Fruit fly (Drosophila melanogaster) whole organism, adult: ENCODE data around the gene CG42390.

Experiments
- CG11617 ChIP-seq: fragments of 200-800 bp; sonication (Bioruptor generic); optimal IDR thresholded peaks from 2 replicates; lab custom pipeline; 2017; ENCODE audit warnings: mild to moderate bottlenecking, missing biosample characterization, missing genetic modification reagents, missing genetic modification characterization
- CG12768 ChIP-seq: fragments of 200-800 bp; sonication (Bioruptor generic); optimal IDR thresholded peaks from 2 replicates; lab custom pipeline; 2017; ENCODE audit warnings: missing biosample characterization, missing genetic modification characterization, mild to moderate bottlenecking, moderate library complexity, missing genetic modification reagents
- CG14711 ChIP-seq: fragments of 200-800 bp; sonication (Bioruptor generic); optimal IDR thresholded peaks from 2 replicates; lab custom pipeline; 2018; ENCODE audit warnings: missing biosample characterization, mild to moderate bottlenecking, missing genetic modification characterization, moderate library complexity
- CG1620 ChIP-seq: fragments of 200-800 bp; sonication (Bioruptor generic); optimal IDR thresholded peaks from 2 replicates; lab custom pipeline; 2016; ENCODE audit warnings: missing biosample characterization, missing genetic modification characterization
- CG33017 ChIP-seq: fragments of 200-800 bp; sonication (Bioruptor generic); optimal IDR thresholded peaks from 2 replicates; lab custom pipeline; 2018; ENCODE audit warnings: missing biosample characterization, mild to moderate bottlenecking, missing genetic modification characterization, moderate library complexity
- CG5204 ChIP-seq: fragments of 200-800 bp; sonication (Bioruptor generic); optimal IDR thresholded peaks from 2 replicates; lab custom pipeline; 2016; ENCODE audit warnings: missing biosample characterization, missing genetic modification characterization
- CG7045 ChIP-seq: fragments of 200-800 bp; sonication (Bioruptor generic); optimal IDR thresholded peaks from 2 replicates; lab custom pipeline; 2017; ENCODE audit warnings: missing biosample characterization, mild to moderate bottlenecking, missing genetic modification characterization
- CG7101 ChIP-seq: fragments of 200-800 bp; sonication (Bioruptor generic); optimal IDR thresholded peaks from 2 replicates; lab custom pipeline; 2018; ENCODE audit warnings: missing biosample characterization, mild to moderate bottlenecking, missing genetic modification characterization, moderate library complexity
- Clk ChIP-seq: fragments of 200-800 bp; sonication (Bioruptor generic); optimal IDR thresholded peaks from 2 replicates; lab custom pipeline; 2017; ENCODE audit warnings: missing biosample characterization, missing genetic modification characterization
- Crg-1 ChIP-seq: fragments of 200-800 bp; sonication (Bioruptor generic); optimal IDR thresholded peaks from 2 replicates; lab custom pipeline; 2016; ENCODE audit warnings: missing biosample characterization, missing genetic modification characterization
- Hr96 ChIP-seq: fragments of 200-800 bp; sonication (Bioruptor generic); optimal IDR thresholded peaks from 2 replicates; lab custom pipeline; 2016; ENCODE audit warnings: missing biosample characterization, missing genetic modification characterization
- Mnt ChIP-seq: fragments of 200-800 bp; sonication (Bioruptor generic); optimal IDR thresholded peaks from 2 replicates; lab custom pipeline; 2016; ENCODE audit warnings: missing biosample characterization, mild to moderate bottlenecking, missing genetic modification characterization
- bab1 ChIP-seq: fragments of 200-800 bp; sonication (Bioruptor generic); optimal IDR thresholded peaks from 3 replicates; lab custom pipeline; 2019; ENCODE audit warnings: missing biosample characterization, mild to moderate bottlenecking, missing genetic modification characterization, moderate library complexity
- cic ChIP-seq: fragments of 200-800 bp; sonication (Bioruptor generic); optimal IDR thresholded peaks from 2 replicates; lab custom pipeline; 2017; ENCODE audit warnings: missing biosample characterization, mild to moderate bottlenecking, missing genetic modification characterization, moderate library complexity
- cnc ChIP-seq, 2 experiments: fragments of >200 bp; optimal IDR thresholded peaks; 2 replicates each; lab custom pipeline; 2017
- kay ChIP-seq: fragments of 200-800 bp; sonication (Bioruptor generic); peaks from one replicate; lab custom pipeline; 2016; ENCODE audit warnings: missing biosample characterization, missing genetic modification characterization, borderline replicate concordance
- ovo ChIP-seq: fragments of 200-800 bp; sonication (Bioruptor generic); optimal IDR thresholded peaks from 2 replicates; lab custom pipeline; 2016; ENCODE audit warnings: missing biosample characterization, missing genetic modification characterization
- pad ChIP-seq: fragments of 200-800 bp; sonication (Bioruptor generic); optimal IDR thresholded peaks from 3 replicates; lab custom pipeline; 2017; ENCODE audit warnings: missing biosample characterization, missing genetic modification characterization, mild to moderate bottlenecking, moderate library complexity, missing genetic modification reagents
- tj ChIP-seq: fragments of 200-800 bp; sonication (Bioruptor generic); optimal IDR thresholded peaks from 3 replicates; lab custom pipeline; 2017; ENCODE audit warnings: missing biosample characterization, mild to moderate bottlenecking, missing genetic modification characterization, moderate library complexity
- toe ChIP-seq: fragments of 200-800 bp; sonication (Bioruptor generic); optimal IDR thresholded peaks from 2 replicates; lab custom pipeline; 2016; ENCODE audit warnings: missing biosample characterization, missing genetic modification characterization

Gene CG42390

DNA sequence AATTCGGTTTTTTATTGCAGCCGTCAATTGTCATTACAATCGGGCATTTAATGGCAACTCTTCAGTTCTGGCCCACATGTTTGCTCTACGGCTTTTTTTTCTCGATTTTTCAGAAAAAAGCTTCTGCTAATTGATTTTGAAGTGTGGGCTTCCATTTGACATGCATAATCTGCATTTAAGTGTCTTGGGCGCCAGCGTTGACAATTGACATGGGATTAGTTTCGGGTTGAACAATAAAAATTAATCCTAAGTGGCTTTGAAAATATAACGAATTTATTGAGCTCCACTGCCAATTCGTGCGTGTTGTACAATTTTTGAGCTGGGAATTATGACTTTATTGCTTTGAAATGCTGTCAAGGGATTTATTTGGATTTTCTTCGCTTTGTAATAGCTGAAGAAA lies 26.7 kb downstream of the CG42390 start:
- TF ChIP-seq Clk (GFP tag; lab: Kevin White, UChicago) (no peak), CG12768 (GFP tag; lab: Kevin White, UChicago) (no peak), Mnt (GFP tag; lab: Kevin White, UChicago) (no peak), CG11617 (GFP tag; lab: Kevin White, UChicago) (no peak), CG33017 (tag; lab: Kevin White, UChicago) (no peak), CG1620 (GFP tag; lab: Kevin White, UChicago) (no peak), ovo (GFP tag; lab: Kevin White, UChicago) (no peak), CG7045 (GFP tag; lab: Kevin White, UChicago) (no peak), CG5204 (no peak), bab1 (no peak), CG7101 (no peak), Hr96 (no peak), cic (GFP tag; lab: Kevin White, UChicago) (no peak), pad (GFP tag; lab: Kevin White, UChicago) (no peak), cnc (optimal IDR thresholded peaks at IDR 0.05; lab: Kevin White, UChicago) (no peak), Crg-1 (no peak), tj (GFP tag; lab: Kevin White, UChicago) (no peak), kay (GFP tag; lab: Kevin White, UChicago) (no peak), toe (GFP tag; lab: Kevin White, UChicago) (no peak), CG14711 (tag; lab: Kevin White, UChicago) (no peak)

DNA sequence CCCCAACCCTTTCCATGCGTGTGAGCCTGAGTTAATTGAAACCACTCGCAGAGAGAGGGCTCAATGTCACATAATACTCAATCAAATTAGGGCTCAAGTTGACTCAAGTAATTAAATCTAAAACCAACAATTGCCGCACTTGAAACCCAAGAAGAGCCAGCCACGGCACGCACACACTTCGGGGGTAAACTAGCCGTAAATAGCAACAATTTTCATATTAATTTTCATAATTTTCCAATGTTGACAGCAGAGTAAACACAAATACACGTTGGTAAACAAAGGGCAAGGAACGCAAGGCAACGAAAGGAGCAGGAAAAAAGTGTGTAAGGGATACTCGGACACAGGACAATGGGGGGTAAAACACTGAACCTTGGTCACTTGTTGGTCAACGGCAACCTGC lies 27.6 kb downstream of the CG42390 start:
- no peak for TF ChIP-seq kay (GFP tag; lab: Kevin White, UChicago)
- no peak for TF ChIP-seq CG33017 (tag; lab: Kevin White, UChicago)
- no peak for TF ChIP-seq cic (GFP tag; lab: Kevin White, UChicago)
- TF ChIP-seq tj (GFP tag; lab: Kevin White, UChicago): no peak
- TF ChIP-seq CG7101: no peak
- no peak for TF ChIP-seq CG1620 (GFP tag; lab: Kevin White, UChicago)
- TF ChIP-seq CG12768 (GFP tag; lab: Kevin White, UChicago): no peak
- TF ChIP-seq CG14711 (tag; lab: Kevin White, UChicago): no peak
- no peak for TF ChIP-seq Mnt (GFP tag; lab: Kevin White, UChicago)
- TF ChIP-seq Hr96: no peak
- no peak for TF ChIP-seq Clk (GFP tag; lab: Kevin White, UChicago)
- no peak for TF ChIP-seq bab1
- no peak for TF ChIP-seq CG11617 (GFP tag; lab: Kevin White, UChicago)
- TF ChIP-seq CG5204: no peak
- TF ChIP-seq cnc (optimal IDR thresholded peaks at IDR 0.05; lab: Kevin White, UChicago): no peak
- no peak for TF ChIP-seq ovo (GFP tag; lab: Kevin White, UChicago)
- TF ChIP-seq Crg-1: no peak
- TF ChIP-seq toe (GFP tag; lab: Kevin White, UChicago): no peak

dm6 chr3R:22148274-22148673 lies 28.4 kb downstream of the CG42390 start:
- no peak for TF ChIP-seq kay (GFP tag; lab: Kevin White, UChicago)
- no peak for TF ChIP-seq Crg-1
- TF ChIP-seq pad (GFP tag; lab: Kevin White, UChicago): no peak
- TF ChIP-seq cnc (optimal IDR thresholded peaks at IDR 0.05; lab: Kevin White, UChicago): no peak
- no peak for TF ChIP-seq Clk (GFP tag; lab: Kevin White, UChicago)
- TF ChIP-seq CG14711 (tag; lab: Kevin White, UChicago): no peak
- TF ChIP-seq ovo (GFP tag; lab: Kevin White, UChicago): no peak
- no peak for TF ChIP-seq cic (GFP tag; lab: Kevin White, UChicago)
- no peak for TF ChIP-seq CG33017 (tag; lab: Kevin White, UChicago)
- TF ChIP-seq tj (GFP tag; lab: Kevin White, UChicago): no peak
- TF ChIP-seq CG12768 (GFP tag; lab: Kevin White, UChicago): no peak
- TF ChIP-seq CG1620 (GFP tag; lab: Kevin White, UChicago): no peak
- no peak for TF ChIP-seq Hr96
- no peak for TF ChIP-seq CG7045 (GFP tag; lab: Kevin White, UChicago)
- TF ChIP-seq bab1: no peak
- TF ChIP-seq CG11617 (GFP tag; lab: Kevin White, UChicago): no peak

dm6 chr3R:22149923-22150322 lies 30.1 kb downstream of the CG42390 start:
- no peak for TF ChIP-seq Mnt (GFP tag; lab: Kevin White, UChicago)

- TF ChIP-seq pad (GFP tag; lab: Kevin White, UChicago) (no peak), cnc (optimal IDR thresholded peaks at IDR 0.05; lab: Kevin White, UChicago) (no peak), CG33017 (tag; lab: Kevin White, UChicago) (no peak), CG5204 (no peak), Hr96 (no peak), CG14711 (tag; lab: Kevin White, UChicago) (no peak), CG7101 (no peak), kay (GFP tag; lab: Kevin White, UChicago) (no peak), bab1 (no peak), CG7045 (GFP tag; lab: Kevin White, UChicago) (no peak), CG12768 (GFP tag; lab: Kevin White, UChicago) (no peak), Clk (GFP tag; lab: Kevin White, UChicago) (no peak), ovo (GFP tag; lab: Kevin White, UChicago) (no peak), cic (GFP tag; lab: Kevin White, UChicago) (no peak), Crg-1 (no peak), tj (GFP tag; lab: Kevin White, UChicago) (no peak), CG1620 (GFP tag; lab: Kevin White, UChicago) (no peak), Mnt (GFP tag; lab: Kevin White, UChicago) (no peak), toe (GFP tag; lab: Kevin White, UChicago) (no peak), CG11617 (GFP tag; lab: Kevin White, UChicago) (no peak)
Measured at dm6 chr3R:22150433-22150832, 30.6 kb downstream of the CG42390 start.

dm6 chr3R:22152424-22152823 lies 32.6 kb downstream of the CG42390 start:
- TF ChIP-seq CG33017 (tag; lab: Kevin White, UChicago): no peak
- TF ChIP-seq cic (GFP tag; lab: Kevin White, UChicago): no peak
- TF ChIP-seq CG1620 (GFP tag; lab: Kevin White, UChicago): no peak
- no peak for TF ChIP-seq Hr96
- TF ChIP-seq bab1: no peak
- TF ChIP-seq CG5204: no peak
- TF ChIP-seq CG7045 (GFP tag; lab: Kevin White, UChicago): no peak
- no peak for TF ChIP-seq CG11617 (GFP tag; lab: Kevin White, UChicago)
- TF ChIP-seq ovo (GFP tag; lab: Kevin White, UChicago): no peak
- no peak for TF ChIP-seq cnc (optimal IDR thresholded peaks at IDR 0.05; lab: Kevin White, UChicago)
- no peak for TF ChIP-seq pad (GFP tag; lab: Kevin White, UChicago)
- no peak for TF ChIP-seq CG12768 (GFP tag; lab: Kevin White, UChicago)
- TF ChIP-seq CG7101: no peak
- no peak for TF ChIP-seq CG14711 (tag; lab: Kevin White, UChicago)
- TF ChIP-seq Clk (GFP tag; lab: Kevin White, UChicago): no peak
- no peak for TF ChIP-seq tj (GFP tag; lab: Kevin White, UChicago)
- TF ChIP-seq toe (GFP tag; lab: Kevin White, UChicago): no peak
- TF ChIP-seq Mnt (GFP tag; lab: Kevin White, UChicago): no peak
- no peak for TF ChIP-seq kay (GFP tag; lab: Kevin White, UChicago)
